Fruit fly (Drosophila melanogaster) whole organism, adult: Measurements from ENCODE around the gene CG10208.

Experiments used
- CG11617 ChIP-seq: fragments of 200-800 bp; sonication (Bioruptor generic); optimal IDR thresholded peaks from 2 replicates; lab custom pipeline; 2017; ENCODE audit warnings: mild to moderate bottlenecking, missing biosample characterization, missing genetic modification reagents, missing genetic modification characterization
- CG12768 ChIP-seq: fragments of 200-800 bp; sonication (Bioruptor generic); optimal IDR thresholded peaks from 2 replicates; lab custom pipeline; 2017; ENCODE audit warnings: missing biosample characterization, missing genetic modification characterization, mild to moderate bottlenecking, moderate library complexity, missing genetic modification reagents
- CG14711 ChIP-seq: fragments of 200-800 bp; sonication (Bioruptor generic); optimal IDR thresholded peaks from 2 replicates; lab custom pipeline; 2018; ENCODE audit warnings: missing biosample characterization, mild to moderate bottlenecking, missing genetic modification characterization, moderate library complexity
- CG1620 ChIP-seq: fragments of 200-800 bp; sonication (Bioruptor generic); optimal IDR thresholded peaks from 2 replicates; lab custom pipeline; 2016; ENCODE audit warnings: missing biosample characterization, missing genetic modification characterization
- CG33017 ChIP-seq: fragments of 200-800 bp; sonication (Bioruptor generic); optimal IDR thresholded peaks from 2 replicates; lab custom pipeline; 2018; ENCODE audit warnings: missing biosample characterization, mild to moderate bottlenecking, missing genetic modification characterization, moderate library complexity
- CG5204 ChIP-seq: fragments of 200-800 bp; sonication (Bioruptor generic); optimal IDR thresholded peaks from 2 replicates; lab custom pipeline; 2016; ENCODE audit warnings: missing biosample characterization, missing genetic modification characterization
- CG7045 ChIP-seq: fragments of 200-800 bp; sonication (Bioruptor generic); optimal IDR thresholded peaks from 2 replicates; lab custom pipeline; 2017; ENCODE audit warnings: missing biosample characterization, mild to moderate bottlenecking, missing genetic modification characterization
- CG7101 ChIP-seq: fragments of 200-800 bp; sonication (Bioruptor generic); optimal IDR thresholded peaks from 2 replicates; lab custom pipeline; 2018; ENCODE audit warnings: missing biosample characterization, mild to moderate bottlenecking, missing genetic modification characterization, moderate library complexity
- Clk ChIP-seq: fragments of 200-800 bp; sonication (Bioruptor generic); optimal IDR thresholded peaks from 2 replicates; lab custom pipeline; 2017; ENCODE audit warnings: missing biosample characterization, missing genetic modification characterization
- Crg-1 ChIP-seq: fragments of 200-800 bp; sonication (Bioruptor generic); optimal IDR thresholded peaks from 2 replicates; lab custom pipeline; 2016; ENCODE audit warnings: missing biosample characterization, missing genetic modification characterization
- Hr96 ChIP-seq: fragments of 200-800 bp; sonication (Bioruptor generic); optimal IDR thresholded peaks from 2 replicates; lab custom pipeline; 2016; ENCODE audit warnings: missing biosample characterization, missing genetic modification characterization
- Mnt ChIP-seq: fragments of 200-800 bp; sonication (Bioruptor generic); optimal IDR thresholded peaks from 2 replicates; lab custom pipeline; 2016; ENCODE audit warnings: missing biosample characterization, mild to moderate bottlenecking, missing genetic modification characterization
- bab1 ChIP-seq: fragments of 200-800 bp; sonication (Bioruptor generic); optimal IDR thresholded peaks from 3 replicates; lab custom pipeline; 2019; ENCODE audit warnings: missing biosample characterization, mild to moderate bottlenecking, missing genetic modification characterization, moderate library complexity
- cic ChIP-seq: fragments of 200-800 bp; sonication (Bioruptor generic); optimal IDR thresholded peaks from 2 replicates; lab custom pipeline; 2017; ENCODE audit warnings: missing biosample characterization, mild to moderate bottlenecking, missing genetic modification characterization, moderate library complexity
- cnc ChIP-seq, 2 experiments: fragments of >200 bp; optimal IDR thresholded peaks; 2 replicates each; lab custom pipeline; 2017
- kay ChIP-seq: fragments of 200-800 bp; sonication (Bioruptor generic); peaks from one replicate; lab custom pipeline; 2016; ENCODE audit warnings: missing biosample characterization, missing genetic modification characterization, borderline replicate concordance
- ovo ChIP-seq: fragments of 200-800 bp; sonication (Bioruptor generic); optimal IDR thresholded peaks from 2 replicates; lab custom pipeline; 2016; ENCODE audit warnings: missing biosample characterization, missing genetic modification characterization
- pad ChIP-seq: fragments of 200-800 bp; sonication (Bioruptor generic); optimal IDR thresholded peaks from 3 replicates; lab custom pipeline; 2017; ENCODE audit warnings: missing biosample characterization, missing genetic modification characterization, mild to moderate bottlenecking, moderate library complexity, missing genetic modification reagents
- tj ChIP-seq: fragments of 200-800 bp; sonication (Bioruptor generic); optimal IDR thresholded peaks from 3 replicates; lab custom pipeline; 2017; ENCODE audit warnings: missing biosample characterization, mild to moderate bottlenecking, missing genetic modification characterization, moderate library complexity
- toe ChIP-seq: fragments of 200-800 bp; sonication (Bioruptor generic); optimal IDR thresholded peaks from 2 replicates; lab custom pipeline; 2016; ENCODE audit warnings: missing biosample characterization, missing genetic modification characterization

CG10208 gene

DNA sequence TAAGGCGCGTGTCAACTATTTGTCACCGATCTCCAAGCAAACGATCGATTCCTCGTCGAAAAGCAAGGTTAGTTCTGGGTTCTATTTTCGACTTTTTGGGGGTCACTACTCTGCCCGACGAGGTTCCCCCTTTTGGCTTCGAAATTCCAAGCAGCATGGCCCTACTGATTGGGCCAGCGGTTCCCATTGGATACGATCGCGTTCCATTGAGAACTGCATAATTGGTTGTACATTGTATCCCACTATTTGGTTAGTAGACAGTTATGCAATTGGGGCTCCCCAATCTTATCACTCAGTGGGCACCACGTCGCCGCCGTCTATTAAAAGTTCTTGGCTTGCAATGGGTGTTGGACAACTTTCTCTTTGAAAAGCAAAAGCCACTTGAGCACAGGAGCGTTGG is 40.2 kb downstream of the CG10208 start:
- no peak for TF ChIP-seq Hr96 (GFP tag; lab: Kevin White, UChicago)
- no peak for TF ChIP-seq CG14711 (tag; lab: Kevin White, UChicago)
- no peak for TF ChIP-seq CG7045 (GFP tag; lab: Kevin White, UChicago)
- TF ChIP-seq Clk = no peak
- TF ChIP-seq tj = no peak

DNA sequence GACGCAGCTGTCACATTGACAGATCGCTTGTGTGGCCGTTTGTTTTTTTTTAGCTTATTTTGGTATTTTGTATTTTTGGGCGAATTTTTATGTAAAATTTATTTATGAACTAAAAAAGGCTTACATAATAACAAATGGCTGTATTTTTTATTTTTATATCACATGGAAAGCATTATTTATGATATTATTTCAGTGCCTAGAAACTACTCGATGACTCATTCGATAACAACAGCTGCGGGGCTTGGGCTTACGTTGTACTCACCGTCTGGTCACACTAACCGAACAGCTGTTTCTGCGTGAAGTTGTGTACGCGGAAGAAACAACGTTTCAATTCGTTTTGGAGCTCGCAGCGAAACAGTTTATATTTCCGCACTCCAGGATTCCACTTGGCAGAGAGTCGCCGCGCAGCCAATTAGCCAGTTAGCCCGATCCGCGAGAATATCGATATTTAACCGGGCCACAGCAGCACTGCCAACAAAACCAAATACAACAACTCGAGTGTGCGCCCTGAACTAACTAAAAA is 40.9 kb downstream of the CG10208 start, which contains the start of the genes Hmgcr and Rpn9:
Gene Hmgcr (plus strand): TSS at position 335 of the 523 bp plus-strand sequence.
Gene Rpn9 (minus strand): TSS at position 473 of the 523 bp plus-strand sequence.
- TF ChIP-seq Crg-1 (GFP tag; lab: Kevin White, UChicago) (peak; percentile 46), Hr96 (GFP tag; lab: Kevin White, UChicago) (no peak), kay (GFP tag; lab: Kevin White, UChicago) (peak; percentile 99), CG14711 (tag; lab: Kevin White, UChicago) (peak; percentile 3), Mnt (GFP tag; lab: Kevin White, UChicago) (peak; percentile 28), CG5204 (GFP tag; lab: Kevin White, UChicago) (no peak), tj (peak; percentile 29), CG33017 (tag; lab: Kevin White, UChicago) (peak; percentile 38), bab1 (GFP tag; lab: Kevin White, UChicago) (peak; percentile 68), cic (GFP tag; lab: Kevin White, UChicago) (peak; percentile 24), CG11617 (GFP tag; lab: Kevin White, UChicago) (peak; percentile 29)

DNA sequence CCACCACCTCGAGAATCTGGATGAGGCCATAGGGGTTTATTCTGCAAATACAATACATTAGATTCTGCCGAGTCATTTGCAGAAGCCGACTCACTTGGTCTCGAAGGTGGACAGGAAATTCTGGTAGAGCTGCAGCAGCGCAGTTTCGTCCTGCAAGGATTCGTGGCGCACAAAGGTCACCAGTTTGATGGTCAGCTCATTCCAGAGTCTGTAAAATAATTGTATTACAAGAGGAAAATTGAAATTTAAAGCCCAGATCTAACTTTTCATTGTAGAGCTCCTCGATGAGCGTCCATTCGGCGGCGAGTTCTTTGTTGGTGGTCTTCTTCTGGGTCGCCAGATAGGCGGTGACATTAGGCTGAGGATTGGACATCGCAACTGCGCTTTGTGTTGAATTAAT is 41.4 kb downstream of the CG10208 start:
- TF ChIP-seq cnc (optimal IDR thresholded peaks at IDR 0.05; lab: Kevin White, UChicago) = peak; percentile 83 to 97
- TF ChIP-seq CG11617 (GFP tag; lab: Kevin White, UChicago) = no peak

DNA sequence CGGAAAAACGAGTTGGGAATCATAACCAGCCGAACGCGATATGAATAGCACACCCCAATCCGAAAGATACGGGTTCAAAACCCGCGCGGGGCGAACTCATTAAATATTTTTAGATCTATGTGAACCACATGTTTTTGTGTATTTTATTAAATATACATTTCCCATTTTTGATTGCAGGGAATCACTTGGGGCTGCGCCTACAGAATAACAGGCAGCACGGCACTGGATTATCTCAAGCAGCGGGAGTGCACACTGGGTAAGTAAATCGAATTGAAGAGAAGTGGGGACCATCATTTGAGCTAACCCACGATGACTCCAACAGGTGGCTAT is 43.5 kb downstream of the CG10208 start:
- no peak for TF ChIP-seq Hr96 (GFP tag; lab: Kevin White, UChicago)

DNA sequence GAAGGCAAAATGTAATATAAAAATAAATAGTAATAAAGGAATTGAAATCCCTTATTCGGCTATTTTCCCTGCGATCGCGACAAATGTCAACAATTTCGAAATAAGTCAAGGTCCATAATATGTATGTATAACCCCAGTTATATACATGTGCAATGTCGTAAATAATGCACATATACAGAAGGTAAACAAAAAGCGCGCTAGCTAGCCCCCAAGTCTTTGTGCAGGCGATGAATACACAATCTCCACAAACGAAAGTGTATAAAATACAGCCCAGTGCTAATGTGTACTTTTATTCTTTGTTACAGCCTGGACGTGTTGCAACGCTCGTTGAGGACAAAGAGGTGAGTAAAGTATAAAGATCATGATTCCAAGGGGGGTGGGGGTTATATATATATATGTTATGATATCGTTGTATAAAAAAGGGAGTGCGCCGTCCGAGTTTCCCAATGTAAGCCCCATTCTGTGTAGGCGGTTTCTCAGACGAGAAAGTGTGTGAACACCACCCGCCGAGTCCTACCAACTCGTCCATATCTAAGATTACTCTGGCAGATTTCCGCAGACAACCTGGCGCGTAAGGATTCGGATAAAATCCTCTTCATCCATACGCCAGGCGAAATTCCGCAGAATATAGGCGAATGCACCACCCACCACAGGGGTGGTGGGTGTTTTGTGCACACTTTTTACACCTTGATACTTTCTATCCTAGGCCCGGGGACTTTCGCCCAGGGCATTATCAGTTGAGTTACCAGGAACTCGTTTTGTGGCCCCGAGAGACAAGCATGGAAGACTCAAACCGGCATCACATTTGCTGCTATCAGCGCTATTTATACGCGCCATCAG is 44.1 kb downstream of the CG10208 start:
- TF ChIP-seq bab1 (GFP tag; lab: Kevin White, UChicago) = peak; percentile 33
- peak; percentile 12 for TF ChIP-seq pad (GFP tag; lab: Kevin White, UChicago)
- no peak for TF ChIP-seq CG1620 (GFP tag; lab: Kevin White, UChicago)
- TF ChIP-seq Crg-1 (GFP tag; lab: Kevin White, UChicago) = no peak
- peak; percentile 82 for TF ChIP-seq cic (GFP tag; lab: Kevin White, UChicago)
- TF ChIP-seq CG12768 (GFP tag; lab: Kevin White, UChicago) = peak; percentile 87
- no peak for TF ChIP-seq CG5204 (GFP tag; lab: Kevin White, UChicago)
- TF ChIP-seq CG11617 (GFP tag; lab: Kevin White, UChicago) = peak; percentile 13
- peak; percentile 10 for TF ChIP-seq CG7045 (GFP tag; lab: Kevin White, UChicago)
- TF ChIP-seq Mnt (GFP tag; lab: Kevin White, UChicago) = peak; percentile 5
- peak; percentile 28 for TF ChIP-seq tj
- peak; percentile 36 for TF ChIP-seq CG33017 (tag; lab: Kevin White, UChicago)
- TF ChIP-seq kay (GFP tag; lab: Kevin White, UChicago) = peak; percentile 18

- TF ChIP-seq Hr96 (GFP tag; lab: Kevin White, UChicago) (no peak), CG7045 (GFP tag; lab: Kevin White, UChicago) (peak; percentile 74), bab1 (GFP tag; lab: Kevin White, UChicago) (no peak), Crg-1 (GFP tag; lab: Kevin White, UChicago) (peak; percentile 77), ovo (GFP tag; lab: Kevin White, UChicago) (peak; percentile 65), CG33017 (tag; lab: Kevin White, UChicago) (peak; percentile 82), pad (GFP tag; lab: Kevin White, UChicago) (peak; percentile 42), CG5204 (GFP tag; lab: Kevin White, UChicago) (no peak), cnc (optimal IDR thresholded peaks at IDR 0.05; lab: Kevin White, UChicago) (no peak), toe (peak; percentile 7), tj (no peak), kay (GFP tag; lab: Kevin White, UChicago) (peak; percentile 57), CG1620 (GFP tag; lab: Kevin White, UChicago) (no peak), CG14711 (tag; lab: Kevin White, UChicago) (peak; percentile 37), CG7101 (tag; lab: Kevin White, UChicago) (peak; percentile 71), CG12768 (GFP tag; lab: Kevin White, UChicago) (peak; percentile 77), Mnt (GFP tag; lab: Kevin White, UChicago) (peak; percentile 61), CG11617 (GFP tag; lab: Kevin White, UChicago) (peak; percentile 37), Clk (peak; percentile 23), cic (GFP tag; lab: Kevin White, UChicago) (peak; percentile 91)
Measured at dm6 chr3R:23729066-23729465, 44.9 kb downstream of the CG10208 start.
